Fruit fly (Drosophila melanogaster) whole organism, prepupa: ENCODE data around the gene yellow-f.

ENCODE experiments used
- Blimp-1 ChIP-seq: fragments of 200-800 bp; sonication (Bioruptor generic); optimal IDR thresholded peaks from 3 replicates; lab custom pipeline; 2017; ENCODE audit warnings: missing biosample characterization, missing genetic modification characterization, mild to moderate bottlenecking, moderate library complexity, missing genetic modification reagents
- CG11762 ChIP-seq: fragments of 200-800 bp; sonication (Bioruptor generic); optimal IDR thresholded peaks from 3 replicates; lab custom pipeline; 2016; ENCODE audit warnings: missing biosample characterization, missing genetic modification characterization; ENCODE audit not compliant: insufficient read depth
- CG11902 ChIP-seq: fragments of 200-800 bp; sonication (Bioruptor generic); optimal IDR thresholded peaks from 3 replicates; lab custom pipeline; 2016; ENCODE audit warnings: missing biosample characterization, missing genetic modification characterization
- CG15336 ChIP-seq: fragments of 200-800 bp; sonication (Bioruptor generic); IDR thresholded peaks from 2 replicates; pipeline ENCODE4 v1.3.6; 2022; ENCODE audit warnings: missing biosample characterization, missing genetic modification characterization
- CG3032 ChIP-seq: fragments of 200-800 bp; optimal IDR thresholded peaks from 2 replicates; lab custom pipeline; 2019; ENCODE audit warnings: missing biosample characterization, mild to moderate bottlenecking, missing genetic modification characterization, moderate library complexity
- CG31627 ChIP-seq: fragments of 200-800 bp; sonication (Bioruptor generic); optimal IDR thresholded peaks from 3 replicates; lab custom pipeline; 2016; ENCODE audit warnings: missing biosample characterization, missing genetic modification characterization
- CG32006 ChIP-seq: fragments of 200-800 bp; sonication (Bioruptor generic); optimal IDR thresholded peaks from 3 replicates; lab custom pipeline; 2017; ENCODE audit warnings: missing biosample characterization, mild to moderate bottlenecking, missing genetic modification characterization
- CG34406 ChIP-seq: fragments of 200-800 bp; sonication (Bioruptor generic); optimal IDR thresholded peaks from 3 replicates; lab custom pipeline; 2016; ENCODE audit warnings: missing biosample characterization, missing genetic modification characterization
- CG4318 ChIP-seq: fragments of 200-800 bp; sonication (Bioruptor generic); optimal IDR thresholded peaks from 3 replicates; lab custom pipeline; 2017; ENCODE audit warnings: missing biosample characterization, mild to moderate bottlenecking, missing genetic modification characterization
- CG6808 ChIP-seq: fragments of 200-800 bp; sonication (Bioruptor generic); optimal IDR thresholded peaks from 3 replicates; lab custom pipeline; 2017; ENCODE audit warnings: missing biosample characterization, missing genetic modification characterization, mild to moderate bottlenecking, moderate library complexity, missing genetic modification reagents
- CG6854 ChIP-seq: fragments of 200-800 bp; sonication (Bioruptor generic); optimal IDR thresholded peaks from 2 replicates; lab custom pipeline; 2017; ENCODE audit warnings: missing biosample characterization, mild to moderate bottlenecking, missing genetic modification characterization
- CG8119 ChIP-seq: fragments of 200-800 bp; sonication (Bioruptor generic); IDR thresholded peaks from 3 replicates; pipeline ENCODE4 v1.3.6; 2022; ENCODE audit warnings: missing biosample characterization, missing genetic modification characterization
- CG9139 ChIP-seq: fragments of 200-800 bp; sonication (Bioruptor generic); optimal IDR thresholded peaks from 3 replicates; lab custom pipeline; 2017; ENCODE audit warnings: missing biosample characterization, mild to moderate bottlenecking, missing genetic modification characterization
- Eip78C ChIP-seq: fragments of 200-800 bp; sonication (Bioruptor generic); peaks from one replicate; lab custom pipeline; 2016; ENCODE audit warnings: missing biosample characterization, missing genetic modification characterization
- Ets21C ChIP-seq: fragments of 200-800 bp; sonication (Bioruptor generic); optimal IDR thresholded peaks from 3 replicates; lab custom pipeline; 2016; ENCODE audit warnings: missing biosample characterization, missing genetic modification characterization
- Gug ChIP-seq: fragments of 200-800 bp; sonication (Bioruptor generic); IDR thresholded peaks from 2 replicates; pipeline ENCODE4 v1.3.6; 2022; ENCODE audit warnings: missing biosample characterization, missing genetic modification characterization
- Hr38 ChIP-seq: sonication (Bioruptor generic); optimal IDR thresholded peaks from 2 replicates; lab custom pipeline; 2016; ENCODE audit warnings: missing biosample characterization, missing genetic modification characterization
- Hr39 ChIP-seq: fragments of 200-800 bp; sonication (Bioruptor generic); optimal IDR thresholded peaks from 2 replicates; lab custom pipeline; 2016; ENCODE audit warnings: missing biosample characterization, missing genetic modification characterization
- Hr4 ChIP-seq: fragments of 200-800 bp; sonication (Bioruptor generic); optimal IDR thresholded peaks from 3 replicates; lab custom pipeline; 2016; ENCODE audit warnings: missing biosample characterization, missing genetic modification characterization
- OdsH ChIP-seq: fragments of 200-800 bp; sonication (Bioruptor generic); optimal IDR thresholded peaks from 3 replicates; lab custom pipeline; 2016; ENCODE audit warnings: missing biosample characterization, missing genetic modification characterization
- Smox ChIP-seq: fragments of 200-800 bp; sonication (Bioruptor generic); optimal IDR thresholded peaks from 3 replicates; lab custom pipeline; 2016; ENCODE audit warnings: missing biosample characterization, missing genetic modification characterization
- Sox15 ChIP-seq: fragments of 200-800 bp; sonication (Bioruptor generic); optimal IDR thresholded peaks from 3 replicates; lab custom pipeline; 2016; ENCODE audit warnings: missing biosample characterization, missing genetic modification characterization
- achi ChIP-seq: fragments of 200-800 bp; sonication (Bioruptor generic); optimal IDR thresholded peaks from 3 replicates; lab custom pipeline; 2016; ENCODE audit warnings: missing biosample characterization, missing genetic modification characterization
- acj6 ChIP-seq: fragments of 200-800 bp; sonication (Bioruptor generic); optimal IDR thresholded peaks from 3 replicates; lab custom pipeline; 2016; ENCODE audit warnings: missing biosample characterization, missing genetic modification characterization
- cyc ChIP-seq: fragments of 200-800 bp; sonication (Bioruptor generic); optimal IDR thresholded peaks from 3 replicates; lab custom pipeline; 2016; ENCODE audit warnings: missing biosample characterization, missing genetic modification characterization
- dac ChIP-seq: fragments of 200-800 bp; sonication (Bioruptor generic); optimal IDR thresholded peaks from 2 replicates; lab custom pipeline; 2017; ENCODE audit warnings: missing biosample characterization, mild to moderate bottlenecking, missing genetic modification characterization
- dsx ChIP-seq: fragments of 200-800 bp; optimal IDR thresholded peaks from 3 replicates; lab custom pipeline; 2019; ENCODE audit warnings: missing biosample characterization, mild to moderate bottlenecking, missing genetic modification characterization, moderate library complexity; ENCODE audit not compliant: poor library complexity, severe bottlenecking
- esn ChIP-seq: fragments of 200-800 bp; sonication (Bioruptor generic); optimal IDR thresholded peaks from 2 replicates; lab custom pipeline; 2016; ENCODE audit warnings: missing biosample characterization, mild to moderate bottlenecking, missing genetic modification characterization, moderate library complexity
- fd59A ChIP-seq: fragments of 200-800 bp; sonication (Bioruptor generic); optimal IDR thresholded peaks from 2 replicates; lab custom pipeline; 2017; ENCODE audit warnings: missing biosample characterization, mild to moderate bottlenecking, missing genetic modification characterization, missing genetic modification reagents
- fd85E ChIP-seq: fragments of 200-800 bp; sonication (Bioruptor generic); optimal IDR thresholded peaks from 3 replicates; lab custom pipeline; 2016; ENCODE audit warnings: missing biosample characterization, missing genetic modification characterization
- fkh ChIP-seq: fragments of 200-800 bp; sonication (Bioruptor generic); optimal IDR thresholded peaks from 3 replicates; lab custom pipeline; 2017; ENCODE audit warnings: missing biosample characterization, mild to moderate bottlenecking, missing genetic modification characterization, moderate library complexity
- pdm3 ChIP-seq: fragments of 200-800 bp; sonication (Bioruptor generic); optimal IDR thresholded peaks from 3 replicates; lab custom pipeline; 2016; ENCODE audit warnings: missing biosample characterization, missing genetic modification characterization
- salr ChIP-seq, 2 experiments: fragments of 200-800 bp; sonication (Bioruptor generic); optimal IDR thresholded peaks; 3 replicates each; lab custom pipeline; 2016 to 2018; ENCODE audit warnings: missing biosample characterization in 2 of 2, missing genetic modification characterization in 2 of 2, mild to moderate bottlenecking in 1 of 2
- ss ChIP-seq, 2 experiments: fragments of 200-800 bp; sonication (Bioruptor generic); optimal IDR thresholded peaks; 2 replicates in 1 of 2; 3 replicates in 1 of 2; lab custom pipeline; 2017 to 2018; ENCODE audit warnings: mild to moderate bottlenecking in 2 of 2, missing biosample characterization in 2 of 2, missing genetic modification characterization in 2 of 2, moderate library complexity in 1 of 2
- vri ChIP-seq: fragments of 200-800 bp; sonication (Bioruptor generic); optimal IDR thresholded peaks from 3 replicates; lab custom pipeline; 2016; ENCODE audit warnings: missing biosample characterization, mild to moderate bottlenecking, missing genetic modification characterization

yellow-f gene

dm6 chr3R:13009595-13009994, 16.6 kb upstream of the yellow-f start, which contains the start of gene CG11656:
Gene CG11656, plus strand, starts transcription at chr3R:13009895.
- TF ChIP-seq Blimp-1 (GFP tag; lab: Kevin White, UChicago) = no peak

DNA sequence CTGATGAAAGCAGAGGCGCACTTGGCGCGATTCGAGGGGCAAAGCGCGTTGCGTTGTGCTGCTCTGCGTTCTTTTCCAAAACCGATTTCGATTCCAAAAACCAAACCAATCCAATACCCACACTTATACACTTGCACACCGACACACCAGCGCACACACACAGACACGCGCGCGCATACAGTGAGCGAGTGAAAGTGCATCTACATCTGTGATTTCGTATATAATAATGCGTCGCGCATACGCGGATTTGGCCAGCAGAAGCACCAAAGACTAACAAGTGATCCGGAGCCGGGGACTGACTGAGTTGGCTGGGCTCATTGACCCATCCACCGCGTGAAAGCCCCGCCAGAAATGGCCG, 5.2 kb upstream of the yellow-f start:
- TF ChIP-seq Hr39 (GFP tag; lab: Kevin White, UChicago) = no peak
- peak; percentile 42 for TF ChIP-seq CG6854 (GFP tag; lab: Kevin White, UChicago)
- TF ChIP-seq Gug (GFP tag; lab: Robert Waterston, UW) = no peak
- TF ChIP-seq fd85E = no peak
- TF ChIP-seq esn (GFP tag; lab: Kevin White, UChicago) = no peak
- TF ChIP-seq Eip78C = no peak
- no peak for TF ChIP-seq acj6 (GFP tag; lab: Kevin White, UChicago)

DNA sequence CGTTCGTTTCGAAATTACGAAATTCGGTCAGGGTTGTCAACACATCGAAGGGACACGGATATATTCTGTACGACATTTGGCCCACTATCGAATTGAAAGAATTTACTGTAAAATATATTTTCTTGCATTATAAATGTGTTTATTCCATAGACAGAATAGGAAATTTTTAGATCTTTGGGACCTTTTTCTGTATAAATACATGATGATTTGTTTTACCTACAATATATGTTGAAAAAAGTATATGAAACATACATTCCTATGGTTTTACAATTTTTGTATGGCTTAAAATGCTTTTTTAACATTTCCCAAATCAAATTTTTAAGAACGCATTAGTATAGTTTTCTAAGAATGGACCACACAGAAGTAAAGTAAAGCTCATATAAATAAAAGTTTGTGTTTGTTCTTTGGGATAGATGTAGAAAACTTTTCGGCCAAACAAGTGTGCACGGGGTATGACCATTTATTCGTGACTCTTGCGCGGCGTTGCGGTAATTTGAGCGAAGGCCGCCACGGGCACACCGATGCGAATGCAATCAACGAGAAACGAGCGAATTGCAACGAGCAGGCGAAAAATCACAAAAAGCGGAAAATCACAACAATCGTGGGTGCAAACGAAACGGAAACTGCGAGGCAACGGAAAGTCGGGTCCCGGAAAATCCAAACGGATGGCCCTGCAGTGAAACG, 4.7 kb upstream of the yellow-f start, which contains the start of the genes CG17327, CG44194 and CG7518:
TSS of gene CG17327 (minus strand) at position 177 of the 684 bp plus-strand sequence.
TSS of gene CG44194 (minus strand) at position 177 of the 684 bp plus-strand sequence.
TSS of gene CG7518 (plus strand) at position 540 of the 684 bp plus-strand sequence.
- TF ChIP-seq Blimp-1 (GFP tag; lab: Kevin White, UChicago) (no peak), CG31627 (GFP tag; lab: Kevin White, UChicago) (peak; percentile 1), CG3032 (tag; lab: Kevin White, UChicago) (peak; percentile 25), CG11762 (GFP tag; lab: Kevin White, UChicago) (no peak), CG8119 (GFP tag; lab: Robert Waterston, UW) (no peak), CG9139 (GFP tag; lab: Kevin White, UChicago) (no peak), CG11902 (GFP tag; lab: Kevin White, UChicago) (no peak), esn (GFP tag; lab: Kevin White, UChicago) (peak; percentile 27), cyc (GFP tag; lab: Kevin White, UChicago) (peak; percentile 22), OdsH (GFP tag; lab: Kevin White, UChicago) (no peak), Ets21C (GFP tag; lab: Kevin White, UChicago) (no peak), CG4318 (GFP tag; lab: Kevin White, UChicago) (no peak), dsx (no peak), vri (no peak)

DNA sequence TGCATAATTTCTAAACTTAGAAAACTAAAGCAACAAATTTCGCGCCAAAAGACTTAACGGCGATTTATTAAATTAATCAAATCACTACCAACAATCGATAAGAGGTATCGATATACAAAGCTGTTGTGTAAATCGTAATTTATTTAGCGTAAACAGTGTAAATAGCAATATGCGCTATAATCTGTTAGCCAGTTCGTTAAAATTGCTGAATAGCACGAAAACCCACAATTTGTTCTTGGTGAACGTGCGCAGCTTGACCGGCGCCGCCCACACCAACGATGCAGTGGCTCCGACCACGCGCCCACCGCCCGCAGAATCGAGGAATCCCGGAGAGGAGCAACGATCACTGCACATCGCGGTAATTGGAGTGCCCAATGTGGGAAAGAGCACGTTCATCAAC, 2.5 kb upstream of the yellow-f start, which contains the start of gene CG7488:
TSS of gene CG7488 (plus strand) at position 99 of the 400 bp plus-strand sequence.
- no peak for TF ChIP-seq dac (GFP tag; lab: Kevin White, UChicago)
- TF ChIP-seq CG9139 (GFP tag; lab: Kevin White, UChicago) = no peak
- TF ChIP-seq achi (GFP tag; lab: Kevin White, UChicago) = no peak
- no peak for TF ChIP-seq CG6808 (GFP tag; lab: Kevin White, UChicago)
- no peak for TF ChIP-seq Smox (GFP tag; lab: Kevin White, UChicago)
- no peak for TF ChIP-seq cyc (GFP tag; lab: Kevin White, UChicago)
- no peak for TF ChIP-seq Ets21C (GFP tag; lab: Kevin White, UChicago)
- no peak for TF ChIP-seq ss (GFP tag; optimal IDR thresholded peaks at IDR 0.05; lab: Kevin White, UChicago)
- no peak for TF ChIP-seq CG15336 (GFP tag; lab: Robert Waterston, UW)
- TF ChIP-seq fd59A = no peak
- TF ChIP-seq salr (GFP tag; optimal IDR thresholded peaks at IDR 0.05; lab: Kevin White, UChicago) = no peak

DNA sequence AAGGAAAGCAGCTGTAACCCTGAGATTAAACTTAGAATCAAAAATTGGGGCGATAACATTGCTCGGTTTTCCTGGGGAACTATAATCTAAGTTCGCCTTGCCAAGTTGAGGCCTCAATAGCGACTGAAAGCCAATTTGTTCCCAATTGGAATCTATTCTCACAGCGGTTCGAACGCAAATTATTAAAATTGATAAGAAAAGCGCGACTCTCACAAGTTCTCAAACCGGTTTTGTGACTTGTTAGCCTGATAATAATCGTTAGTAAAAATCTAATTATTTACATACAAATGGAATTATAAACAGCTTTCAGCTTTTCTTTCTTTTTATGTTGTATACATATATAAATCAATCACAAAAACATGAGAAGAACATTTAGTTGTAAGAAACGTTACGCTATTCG, 2.0 kb upstream of the yellow-f start, which contains the start of gene yellow-f2:
TSS of gene yellow-f2 (minus strand) at position 101 of the 400 bp plus-strand sequence.
- TF ChIP-seq pdm3 (GFP tag; lab: Kevin White, UChicago) = no peak
- TF ChIP-seq Hr4 (GFP tag; lab: Kevin White, UChicago) = no peak
- no peak for TF ChIP-seq CG32006 (GFP tag; lab: Kevin White, UChicago)
- TF ChIP-seq Hr38 (GFP tag; lab: Kevin White, UChicago) = no peak
- TF ChIP-seq CG9139 (GFP tag; lab: Kevin White, UChicago) = no peak
- TF ChIP-seq CG34406 = no peak
- no peak for TF ChIP-seq esn (GFP tag; lab: Kevin White, UChicago)
- TF ChIP-seq fkh (GFP tag; lab: Kevin White, UChicago) = no peak
- no peak for TF ChIP-seq Sox15 (GFP tag; lab: Kevin White, UChicago)
